Fruit fly (Drosophila melanogaster) whole organism, prepupa: ENCODE results near the gene mwh.

Experiments
- Blimp-1 ChIP-seq: fragments of 200-800 bp; sonication (Bioruptor generic); optimal IDR thresholded peaks from 3 replicates; lab custom pipeline; 2017; ENCODE audit warnings: missing biosample characterization, missing genetic modification characterization, mild to moderate bottlenecking, moderate library complexity, missing genetic modification reagents
- CG10631 ChIP-seq: fragments of 200-800 bp; sonication (Bioruptor generic); optimal IDR thresholded peaks from 2 replicates; lab custom pipeline; 2016; ENCODE audit warnings: missing biosample characterization, missing genetic modification characterization
- CG11294 ChIP-seq: fragments of 200-800 bp; sonication (Bioruptor generic); IDR thresholded peaks from 2 replicates; pipeline ENCODE4 v1.3.6; 2022; ENCODE audit warnings: missing biosample characterization, missing genetic modification characterization
- CG11762 ChIP-seq: fragments of 200-800 bp; sonication (Bioruptor generic); optimal IDR thresholded peaks from 3 replicates; lab custom pipeline; 2016; ENCODE audit warnings: missing biosample characterization, missing genetic modification characterization; ENCODE audit not compliant: insufficient read depth
- CG11902 ChIP-seq: fragments of 200-800 bp; sonication (Bioruptor generic); optimal IDR thresholded peaks from 3 replicates; lab custom pipeline; 2016; ENCODE audit warnings: missing biosample characterization, missing genetic modification characterization
- CG15336 ChIP-seq: fragments of 200-800 bp; sonication (Bioruptor generic); IDR thresholded peaks from 2 replicates; pipeline ENCODE4 v1.3.6; 2022; ENCODE audit warnings: missing biosample characterization, missing genetic modification characterization
- CG16779 ChIP-seq: fragments of 200-800 bp; sonication (Bioruptor generic); optimal IDR thresholded peaks from 3 replicates; lab custom pipeline; 2017; ENCODE audit warnings: missing biosample characterization, mild to moderate bottlenecking, missing genetic modification characterization
- CG31627 ChIP-seq: fragments of 200-800 bp; sonication (Bioruptor generic); optimal IDR thresholded peaks from 3 replicates; lab custom pipeline; 2016; ENCODE audit warnings: missing biosample characterization, missing genetic modification characterization
- CG32006 ChIP-seq: fragments of 200-800 bp; sonication (Bioruptor generic); optimal IDR thresholded peaks from 3 replicates; lab custom pipeline; 2017; ENCODE audit warnings: missing biosample characterization, mild to moderate bottlenecking, missing genetic modification characterization
- CG3919 ChIP-seq: fragments of 200-800 bp; sonication (Bioruptor generic); optimal IDR thresholded peaks from 3 replicates; lab custom pipeline; 2016; ENCODE audit warnings: missing biosample characterization, missing genetic modification characterization
- CG4318 ChIP-seq: fragments of 200-800 bp; sonication (Bioruptor generic); optimal IDR thresholded peaks from 3 replicates; lab custom pipeline; 2017; ENCODE audit warnings: missing biosample characterization, mild to moderate bottlenecking, missing genetic modification characterization
- CG6163 ChIP-seq: fragments of 200-800 bp; sonication (Bioruptor generic); IDR thresholded peaks from 3 replicates; pipeline ENCODE4 v1.3.6; 2022; ENCODE audit warnings: missing biosample characterization, missing genetic modification characterization
- CG6276 ChIP-seq: fragments of 200-800 bp; sonication (Bioruptor generic); optimal IDR thresholded peaks from 2 replicates; lab custom pipeline; 2017; ENCODE audit warnings: missing biosample characterization, mild to moderate bottlenecking, missing genetic modification characterization
- CG6792 ChIP-seq: fragments of 200-800 bp; sonication (Bioruptor generic); optimal IDR thresholded peaks from 3 replicates; lab custom pipeline; 2016; ENCODE audit warnings: missing biosample characterization, missing genetic modification characterization
- CG6808 ChIP-seq: fragments of 200-800 bp; sonication (Bioruptor generic); optimal IDR thresholded peaks from 3 replicates; lab custom pipeline; 2017; ENCODE audit warnings: missing biosample characterization, missing genetic modification characterization, mild to moderate bottlenecking, moderate library complexity, missing genetic modification reagents
- CG6854 ChIP-seq: fragments of 200-800 bp; sonication (Bioruptor generic); optimal IDR thresholded peaks from 2 replicates; lab custom pipeline; 2017; ENCODE audit warnings: missing biosample characterization, mild to moderate bottlenecking, missing genetic modification characterization
- CG7368 ChIP-seq: fragments of 200-800 bp; sonication (Bioruptor generic); optimal IDR thresholded peaks from 3 replicates; lab custom pipeline; 2016; ENCODE audit warnings: missing biosample characterization, missing genetic modification characterization
- CG8119 ChIP-seq: fragments of 200-800 bp; sonication (Bioruptor generic); IDR thresholded peaks from 3 replicates; pipeline ENCODE4 v1.3.6; 2022; ENCODE audit warnings: missing biosample characterization, missing genetic modification characterization
- CG8319 ChIP-seq: fragments of 200-800 bp; sonication (Bioruptor generic); optimal IDR thresholded peaks from 3 replicates; lab custom pipeline; 2016; ENCODE audit warnings: missing biosample characterization, missing genetic modification characterization
- CG9139 ChIP-seq: fragments of 200-800 bp; sonication (Bioruptor generic); optimal IDR thresholded peaks from 3 replicates; lab custom pipeline; 2017; ENCODE audit warnings: missing biosample characterization, mild to moderate bottlenecking, missing genetic modification characterization
- Eip78C ChIP-seq: fragments of 200-800 bp; sonication (Bioruptor generic); peaks from one replicate; lab custom pipeline; 2016; ENCODE audit warnings: missing biosample characterization, missing genetic modification characterization
- Ets21C ChIP-seq: fragments of 200-800 bp; sonication (Bioruptor generic); optimal IDR thresholded peaks from 3 replicates; lab custom pipeline; 2016; ENCODE audit warnings: missing biosample characterization, missing genetic modification characterization
- Gug ChIP-seq: fragments of 200-800 bp; sonication (Bioruptor generic); IDR thresholded peaks from 2 replicates; pipeline ENCODE4 v1.3.6; 2022; ENCODE audit warnings: missing biosample characterization, missing genetic modification characterization
- Hr38 ChIP-seq: sonication (Bioruptor generic); optimal IDR thresholded peaks from 2 replicates; lab custom pipeline; 2016; ENCODE audit warnings: missing biosample characterization, missing genetic modification characterization
- Hr39 ChIP-seq: fragments of 200-800 bp; sonication (Bioruptor generic); optimal IDR thresholded peaks from 2 replicates; lab custom pipeline; 2016; ENCODE audit warnings: missing biosample characterization, missing genetic modification characterization
- Hr4 ChIP-seq: fragments of 200-800 bp; sonication (Bioruptor generic); optimal IDR thresholded peaks from 3 replicates; lab custom pipeline; 2016; ENCODE audit warnings: missing biosample characterization, missing genetic modification characterization
- Lpt ChIP-seq: fragments of 200-800 bp; sonication (Bioruptor generic); optimal IDR thresholded peaks from 3 replicates; lab custom pipeline; 2016; ENCODE audit warnings: missing biosample characterization, missing genetic modification characterization
- Smox ChIP-seq: fragments of 200-800 bp; sonication (Bioruptor generic); optimal IDR thresholded peaks from 3 replicates; lab custom pipeline; 2016; ENCODE audit warnings: missing biosample characterization, missing genetic modification characterization
- Sox102F ChIP-seq: fragments of 200-800 bp; sonication (Bioruptor generic); optimal IDR thresholded peaks from 2 replicates; lab custom pipeline; 2016; ENCODE audit warnings: missing biosample characterization, mild to moderate bottlenecking, missing genetic modification characterization
- Sox14 ChIP-seq: fragments of 200-800 bp; sonication (Bioruptor generic); optimal IDR thresholded peaks from 3 replicates; lab custom pipeline; 2016; ENCODE audit warnings: missing biosample characterization, missing genetic modification characterization
- Sox15 ChIP-seq: fragments of 200-800 bp; sonication (Bioruptor generic); optimal IDR thresholded peaks from 3 replicates; lab custom pipeline; 2016; ENCODE audit warnings: missing biosample characterization, missing genetic modification characterization
- acj6 ChIP-seq: fragments of 200-800 bp; sonication (Bioruptor generic); optimal IDR thresholded peaks from 3 replicates; lab custom pipeline; 2016; ENCODE audit warnings: missing biosample characterization, missing genetic modification characterization
- cyc ChIP-seq: fragments of 200-800 bp; sonication (Bioruptor generic); optimal IDR thresholded peaks from 3 replicates; lab custom pipeline; 2016; ENCODE audit warnings: missing biosample characterization, missing genetic modification characterization
- dac ChIP-seq: fragments of 200-800 bp; sonication (Bioruptor generic); optimal IDR thresholded peaks from 2 replicates; lab custom pipeline; 2017; ENCODE audit warnings: missing biosample characterization, mild to moderate bottlenecking, missing genetic modification characterization
- dsx ChIP-seq: fragments of 200-800 bp; optimal IDR thresholded peaks from 3 replicates; lab custom pipeline; 2019; ENCODE audit warnings: missing biosample characterization, mild to moderate bottlenecking, missing genetic modification characterization, moderate library complexity; ENCODE audit not compliant: poor library complexity, severe bottlenecking
- eg ChIP-seq: fragments of 200-800 bp; sonication (Bioruptor generic); IDR thresholded peaks from 3 replicates; pipeline ENCODE4 v1.3.6; 2022; ENCODE audit warnings: missing biosample characterization, missing genetic modification characterization
- fd59A ChIP-seq: fragments of 200-800 bp; sonication (Bioruptor generic); optimal IDR thresholded peaks from 2 replicates; lab custom pipeline; 2017; ENCODE audit warnings: missing biosample characterization, mild to moderate bottlenecking, missing genetic modification characterization, missing genetic modification reagents
- fkh ChIP-seq: fragments of 200-800 bp; sonication (Bioruptor generic); optimal IDR thresholded peaks from 3 replicates; lab custom pipeline; 2017; ENCODE audit warnings: missing biosample characterization, mild to moderate bottlenecking, missing genetic modification characterization, moderate library complexity
- net ChIP-seq: fragments of 200-800 bp; sonication (Bioruptor generic); optimal IDR thresholded peaks from 3 replicates; lab custom pipeline; 2016; ENCODE audit warnings: missing biosample characterization, missing genetic modification characterization
- pdm3 ChIP-seq: fragments of 200-800 bp; sonication (Bioruptor generic); optimal IDR thresholded peaks from 3 replicates; lab custom pipeline; 2016; ENCODE audit warnings: missing biosample characterization, missing genetic modification characterization
- salr ChIP-seq, 2 experiments: fragments of 200-800 bp; sonication (Bioruptor generic); optimal IDR thresholded peaks; 3 replicates each; lab custom pipeline; 2016 to 2018; ENCODE audit warnings: missing biosample characterization in 2 of 2, missing genetic modification characterization in 2 of 2, mild to moderate bottlenecking in 1 of 2
- spab ChIP-seq: fragments of 200-800 bp; sonication (Bioruptor generic); optimal IDR thresholded peaks from 2 replicates; lab custom pipeline; 2017; ENCODE audit warnings: missing biosample characterization, mild to moderate bottlenecking, missing genetic modification characterization, missing genetic modification reagents
- svp ChIP-seq: fragments of 200-800 bp; sonication (Bioruptor generic); peaks from one replicate; lab custom pipeline; 2016; ENCODE audit warnings: missing biosample characterization, missing genetic modification characterization
- vri ChIP-seq: fragments of 200-800 bp; sonication (Bioruptor generic); optimal IDR thresholded peaks from 3 replicates; lab custom pipeline; 2016; ENCODE audit warnings: missing biosample characterization, mild to moderate bottlenecking, missing genetic modification characterization

mwh gene

dm6 chr3L:1212113-1212512 is 11.5 kb downstream of the mwh start:
- TF ChIP-seq dac (GFP tag; lab: Kevin White, UChicago) (no peak), fd59A (GFP tag; lab: Kevin White, UChicago) (no peak), Lpt (GFP tag; lab: Kevin White, UChicago) (no peak), CG10631 (GFP tag; lab: Kevin White, UChicago) (no peak), CG3919 (GFP tag; lab: Kevin White, UChicago) (no peak), net (GFP tag; lab: Kevin White, UChicago) (no peak), CG6163 (no peak)

- TF ChIP-seq CG15336 (GFP tag; lab: Robert Waterston, UW) = no peak
- no peak for TF ChIP-seq dsx
- TF ChIP-seq svp (GFP tag; lab: Kevin White, UChicago) = peak; percentile 57
- TF ChIP-seq Sox14 (GFP tag; lab: Kevin White, UChicago) = no peak
- no peak for TF ChIP-seq Hr4 (GFP tag; lab: Kevin White, UChicago)
Observed at dm6 chr3L:1212571-1212970, 12.0 kb downstream of the mwh start, which contains the start of gene LysE. Gene LysE, plus strand, starts transcription at chr3L:1212827.

dm6 chr3L:1216460-1216859 is 15.9 kb downstream of the mwh start:
- TF ChIP-seq Hr39 (GFP tag; lab: Kevin White, UChicago) (no peak), salr (GFP tag; optimal IDR thresholded peaks at IDR 0.05; lab: Kevin White, UChicago) (no peak), net (GFP tag; lab: Kevin White, UChicago) (no peak), cyc (GFP tag; lab: Kevin White, UChicago) (no peak), CG15336 (GFP tag; lab: Robert Waterston, UW) (peak; percentile 64), CG8319 (GFP tag; lab: Kevin White, UChicago) (no peak), CG6792 (GFP tag; lab: Kevin White, UChicago) (no peak), CG32006 (peak; percentile 72), Eip78C (peak; percentile 6), Smox (GFP tag; lab: Kevin White, UChicago) (no peak), CG10631 (GFP tag; lab: Kevin White, UChicago) (no peak), spab (no peak), CG8119 (GFP tag; lab: Robert Waterston, UW) (peak; percentile 54; the same call in 2 of the 3 replicates), CG4318 (peak; percentile 46), Blimp-1 (no peak), CG6163 (peak; percentile 45; the same call in 2 of the 3 replicates), fd59A (GFP tag; lab: Kevin White, UChicago) (no peak), svp (GFP tag; lab: Kevin White, UChicago) (peak; percentile 10), vri (GFP tag; lab: Kevin White, UChicago) (no peak), fkh (no peak), acj6 (GFP tag; lab: Kevin White, UChicago) (no peak), pdm3 (GFP tag; lab: Kevin White, UChicago) (no peak), dac (GFP tag; lab: Kevin White, UChicago) (peak; percentile 17), CG11902 (GFP tag; lab: Kevin White, UChicago) (no peak), eg (peak; percentile 62), Hr4 (GFP tag; lab: Kevin White, UChicago) (peak; percentile 68), Hr38 (GFP tag; lab: Kevin White, UChicago) (no peak), CG31627 (GFP tag; lab: Kevin White, UChicago) (no peak), dsx (no peak), CG3919 (GFP tag; lab: Kevin White, UChicago) (no peak), Gug (GFP tag; lab: Robert Waterston, UW) (no peak), CG7368 (GFP tag; lab: Kevin White, UChicago) (no peak), Sox102F (GFP tag; lab: Kevin White, UChicago) (no peak), CG6808 (GFP tag; lab: Kevin White, UChicago) (no peak), Sox15 (no peak), CG6276 (GFP tag; lab: Kevin White, UChicago) (peak; percentile 26), CG11762 (GFP tag; lab: Kevin White, UChicago) (no peak), Ets21C (GFP tag; lab: Kevin White, UChicago) (no peak), CG6854 (GFP tag; lab: Kevin White, UChicago) (no peak), CG11294 (GFP tag; lab: Robert Waterston, UW) (no peak), CG16779 (tag; lab: Kevin White, UChicago) (no peak), CG9139 (GFP tag; lab: Kevin White, UChicago) (no peak)
- TF ChIP-seq, all 60 proteins: peak for 11
